Fruit fly (Drosophila melanogaster) whole organism, prepupa: ENCODE data around the gene TrxT.

ENCODE experiments used
- Blimp-1 ChIP-seq: fragments of 200-800 bp; sonication (Bioruptor generic); optimal IDR thresholded peaks from 3 replicates; lab custom pipeline; 2017; ENCODE audit warnings: missing biosample characterization, missing genetic modification characterization, mild to moderate bottlenecking, moderate library complexity, missing genetic modification reagents
- CG10631 ChIP-seq: fragments of 200-800 bp; sonication (Bioruptor generic); optimal IDR thresholded peaks from 2 replicates; lab custom pipeline; 2016; ENCODE audit warnings: missing biosample characterization, missing genetic modification characterization
- CG10669 ChIP-seq: fragments of 200-800 bp; sonication (Bioruptor generic); optimal IDR thresholded peaks from 3 replicates; lab custom pipeline; 2018; ENCODE audit warnings: missing biosample characterization, mild to moderate bottlenecking, missing genetic modification characterization, moderate library complexity
- CG11762 ChIP-seq: fragments of 200-800 bp; sonication (Bioruptor generic); optimal IDR thresholded peaks from 3 replicates; lab custom pipeline; 2016; ENCODE audit warnings: missing biosample characterization, missing genetic modification characterization; ENCODE audit not compliant: insufficient read depth
- CG11902 ChIP-seq: fragments of 200-800 bp; sonication (Bioruptor generic); optimal IDR thresholded peaks from 3 replicates; lab custom pipeline; 2016; ENCODE audit warnings: missing biosample characterization, missing genetic modification characterization
- CG15336 ChIP-seq: fragments of 200-800 bp; sonication (Bioruptor generic); IDR thresholded peaks from 2 replicates; pipeline ENCODE4 v1.3.6; 2022; ENCODE audit warnings: missing biosample characterization, missing genetic modification characterization
- CG16779 ChIP-seq: fragments of 200-800 bp; sonication (Bioruptor generic); optimal IDR thresholded peaks from 3 replicates; lab custom pipeline; 2017; ENCODE audit warnings: missing biosample characterization, mild to moderate bottlenecking, missing genetic modification characterization
- CG3032 ChIP-seq: fragments of 200-800 bp; optimal IDR thresholded peaks from 2 replicates; lab custom pipeline; 2019; ENCODE audit warnings: missing biosample characterization, mild to moderate bottlenecking, missing genetic modification characterization, moderate library complexity
- CG31627 ChIP-seq: fragments of 200-800 bp; sonication (Bioruptor generic); optimal IDR thresholded peaks from 3 replicates; lab custom pipeline; 2016; ENCODE audit warnings: missing biosample characterization, missing genetic modification characterization
- CG32006 ChIP-seq: fragments of 200-800 bp; sonication (Bioruptor generic); optimal IDR thresholded peaks from 3 replicates; lab custom pipeline; 2017; ENCODE audit warnings: missing biosample characterization, mild to moderate bottlenecking, missing genetic modification characterization
- CG34406 ChIP-seq: fragments of 200-800 bp; sonication (Bioruptor generic); optimal IDR thresholded peaks from 3 replicates; lab custom pipeline; 2016; ENCODE audit warnings: missing biosample characterization, missing genetic modification characterization
- CG4318 ChIP-seq: fragments of 200-800 bp; sonication (Bioruptor generic); optimal IDR thresholded peaks from 3 replicates; lab custom pipeline; 2017; ENCODE audit warnings: missing biosample characterization, mild to moderate bottlenecking, missing genetic modification characterization
- CG6276 ChIP-seq: fragments of 200-800 bp; sonication (Bioruptor generic); optimal IDR thresholded peaks from 2 replicates; lab custom pipeline; 2017; ENCODE audit warnings: missing biosample characterization, mild to moderate bottlenecking, missing genetic modification characterization
- CG6792 ChIP-seq: fragments of 200-800 bp; sonication (Bioruptor generic); optimal IDR thresholded peaks from 3 replicates; lab custom pipeline; 2016; ENCODE audit warnings: missing biosample characterization, missing genetic modification characterization
- CG6808 ChIP-seq: fragments of 200-800 bp; sonication (Bioruptor generic); optimal IDR thresholded peaks from 3 replicates; lab custom pipeline; 2017; ENCODE audit warnings: missing biosample characterization, missing genetic modification characterization, mild to moderate bottlenecking, moderate library complexity, missing genetic modification reagents
- CG6854 ChIP-seq: fragments of 200-800 bp; sonication (Bioruptor generic); optimal IDR thresholded peaks from 2 replicates; lab custom pipeline; 2017; ENCODE audit warnings: missing biosample characterization, mild to moderate bottlenecking, missing genetic modification characterization
- CG7368 ChIP-seq: fragments of 200-800 bp; sonication (Bioruptor generic); optimal IDR thresholded peaks from 3 replicates; lab custom pipeline; 2016; ENCODE audit warnings: missing biosample characterization, missing genetic modification characterization
- CG8119 ChIP-seq: fragments of 200-800 bp; sonication (Bioruptor generic); IDR thresholded peaks from 3 replicates; pipeline ENCODE4 v1.3.6; 2022; ENCODE audit warnings: missing biosample characterization, missing genetic modification characterization
- CG8319 ChIP-seq: fragments of 200-800 bp; sonication (Bioruptor generic); optimal IDR thresholded peaks from 3 replicates; lab custom pipeline; 2016; ENCODE audit warnings: missing biosample characterization, missing genetic modification characterization
- CG8632 ChIP-seq: fragments of 200-800 bp; sonication (Bioruptor generic); optimal IDR thresholded peaks from 3 replicates; lab custom pipeline; 2016; ENCODE audit warnings: missing biosample characterization, missing genetic modification characterization
- CG9139 ChIP-seq: fragments of 200-800 bp; sonication (Bioruptor generic); optimal IDR thresholded peaks from 3 replicates; lab custom pipeline; 2017; ENCODE audit warnings: missing biosample characterization, mild to moderate bottlenecking, missing genetic modification characterization
- Eip78C ChIP-seq: fragments of 200-800 bp; sonication (Bioruptor generic); peaks from one replicate; lab custom pipeline; 2016; ENCODE audit warnings: missing biosample characterization, missing genetic modification characterization
- Ets21C ChIP-seq: fragments of 200-800 bp; sonication (Bioruptor generic); optimal IDR thresholded peaks from 3 replicates; lab custom pipeline; 2016; ENCODE audit warnings: missing biosample characterization, missing genetic modification characterization
- Ets96B ChIP-seq: fragments of 200-800 bp; optimal IDR thresholded peaks from 2 replicates; lab custom pipeline; 2019; ENCODE audit warnings: missing biosample characterization, mild to moderate bottlenecking, missing genetic modification characterization, moderate library complexity
- Hr38 ChIP-seq: sonication (Bioruptor generic); optimal IDR thresholded peaks from 2 replicates; lab custom pipeline; 2016; ENCODE audit warnings: missing biosample characterization, missing genetic modification characterization
- Hr39 ChIP-seq: fragments of 200-800 bp; sonication (Bioruptor generic); optimal IDR thresholded peaks from 2 replicates; lab custom pipeline; 2016; ENCODE audit warnings: missing biosample characterization, missing genetic modification characterization
- Lpt ChIP-seq: fragments of 200-800 bp; sonication (Bioruptor generic); optimal IDR thresholded peaks from 3 replicates; lab custom pipeline; 2016; ENCODE audit warnings: missing biosample characterization, missing genetic modification characterization
- OdsH ChIP-seq: fragments of 200-800 bp; sonication (Bioruptor generic); optimal IDR thresholded peaks from 3 replicates; lab custom pipeline; 2016; ENCODE audit warnings: missing biosample characterization, missing genetic modification characterization
- Smox ChIP-seq: fragments of 200-800 bp; sonication (Bioruptor generic); optimal IDR thresholded peaks from 3 replicates; lab custom pipeline; 2016; ENCODE audit warnings: missing biosample characterization, missing genetic modification characterization
- Sox102F ChIP-seq: fragments of 200-800 bp; sonication (Bioruptor generic); optimal IDR thresholded peaks from 2 replicates; lab custom pipeline; 2016; ENCODE audit warnings: missing biosample characterization, mild to moderate bottlenecking, missing genetic modification characterization
- Sox14 ChIP-seq: fragments of 200-800 bp; sonication (Bioruptor generic); optimal IDR thresholded peaks from 3 replicates; lab custom pipeline; 2016; ENCODE audit warnings: missing biosample characterization, missing genetic modification characterization
- Sox15 ChIP-seq: fragments of 200-800 bp; sonication (Bioruptor generic); optimal IDR thresholded peaks from 3 replicates; lab custom pipeline; 2016; ENCODE audit warnings: missing biosample characterization, missing genetic modification characterization
- achi ChIP-seq: fragments of 200-800 bp; sonication (Bioruptor generic); optimal IDR thresholded peaks from 3 replicates; lab custom pipeline; 2016; ENCODE audit warnings: missing biosample characterization, missing genetic modification characterization
- cyc ChIP-seq: fragments of 200-800 bp; sonication (Bioruptor generic); optimal IDR thresholded peaks from 3 replicates; lab custom pipeline; 2016; ENCODE audit warnings: missing biosample characterization, missing genetic modification characterization
- dac ChIP-seq: fragments of 200-800 bp; sonication (Bioruptor generic); optimal IDR thresholded peaks from 2 replicates; lab custom pipeline; 2017; ENCODE audit warnings: missing biosample characterization, mild to moderate bottlenecking, missing genetic modification characterization
- eg ChIP-seq: fragments of 200-800 bp; sonication (Bioruptor generic); IDR thresholded peaks from 3 replicates; pipeline ENCODE4 v1.3.6; 2022; ENCODE audit warnings: missing biosample characterization, missing genetic modification characterization
- esn ChIP-seq: fragments of 200-800 bp; sonication (Bioruptor generic); optimal IDR thresholded peaks from 2 replicates; lab custom pipeline; 2016; ENCODE audit warnings: missing biosample characterization, mild to moderate bottlenecking, missing genetic modification characterization, moderate library complexity
- fd59A ChIP-seq: fragments of 200-800 bp; sonication (Bioruptor generic); optimal IDR thresholded peaks from 2 replicates; lab custom pipeline; 2017; ENCODE audit warnings: missing biosample characterization, mild to moderate bottlenecking, missing genetic modification characterization, missing genetic modification reagents
- fd85E ChIP-seq: fragments of 200-800 bp; sonication (Bioruptor generic); optimal IDR thresholded peaks from 3 replicates; lab custom pipeline; 2016; ENCODE audit warnings: missing biosample characterization, missing genetic modification characterization
- fkh ChIP-seq: fragments of 200-800 bp; sonication (Bioruptor generic); optimal IDR thresholded peaks from 3 replicates; lab custom pipeline; 2017; ENCODE audit warnings: missing biosample characterization, mild to moderate bottlenecking, missing genetic modification characterization, moderate library complexity
- lz ChIP-seq: fragments of 200-800 bp; sonication (Bioruptor generic); optimal IDR thresholded peaks from 3 replicates; lab custom pipeline; 2016; ENCODE audit warnings: missing biosample characterization, missing genetic modification characterization
- pdm3 ChIP-seq: fragments of 200-800 bp; sonication (Bioruptor generic); optimal IDR thresholded peaks from 3 replicates; lab custom pipeline; 2016; ENCODE audit warnings: missing biosample characterization, missing genetic modification characterization
- salr ChIP-seq, 2 experiments: fragments of 200-800 bp; sonication (Bioruptor generic); optimal IDR thresholded peaks; 3 replicates each; lab custom pipeline; 2016 to 2018; ENCODE audit warnings: missing biosample characterization in 2 of 2, missing genetic modification characterization in 2 of 2, mild to moderate bottlenecking in 1 of 2
- spab ChIP-seq: fragments of 200-800 bp; sonication (Bioruptor generic); optimal IDR thresholded peaks from 2 replicates; lab custom pipeline; 2017; ENCODE audit warnings: missing biosample characterization, mild to moderate bottlenecking, missing genetic modification characterization, missing genetic modification reagents
- svp ChIP-seq: fragments of 200-800 bp; sonication (Bioruptor generic); peaks from one replicate; lab custom pipeline; 2016; ENCODE audit warnings: missing biosample characterization, missing genetic modification characterization
- topi ChIP-seq: fragments of 200-800 bp; sonication (Bioruptor generic); optimal IDR thresholded peaks from 3 replicates; lab custom pipeline; 2016; ENCODE audit warnings: missing biosample characterization, missing genetic modification characterization
- vri ChIP-seq: fragments of 200-800 bp; sonication (Bioruptor generic); optimal IDR thresholded peaks from 3 replicates; lab custom pipeline; 2016; ENCODE audit warnings: missing biosample characterization, mild to moderate bottlenecking, missing genetic modification characterization

The TrxT gene

dm6 chrX:5338435-5338834, 26.7 kb upstream of the TrxT start:
- TF ChIP-seq CG32006 (GFP tag; lab: Kevin White, UChicago) (peak; percentile 27), svp (GFP tag; lab: Kevin White, UChicago) (no peak), CG6808 (no peak), esn (no peak)

- TF ChIP-seq CG16779 (no peak), CG8119 (GFP tag; lab: Robert Waterston, UW) (no peak), CG8319 (GFP tag; lab: Kevin White, UChicago) (peak; percentile 20), Ets21C (GFP tag; lab: Kevin White, UChicago) (no peak), Hr39 (GFP tag; lab: Kevin White, UChicago) (no peak)
- TF ChIP-seq, all 60 proteins: peak for 1
These were observed 25.6 kb upstream of the TrxT start for dm6 chrX:5337316-5337715.

- TF ChIP-seq fd59A (GFP tag; lab: Kevin White, UChicago) (peak; percentile 26), CG3032 (tag; lab: Kevin White, UChicago) (no peak), Blimp-1 (GFP tag; lab: Kevin White, UChicago) (peak; percentile 64), topi (GFP tag; lab: Kevin White, UChicago) (peak; percentile 85), Eip78C (GFP tag; lab: Kevin White, UChicago) (no peak), salr (GFP tag; optimal IDR thresholded peaks at IDR 0.05; lab: Kevin White, UChicago) (no peak), CG7368 (GFP tag; lab: Kevin White, UChicago) (peak; percentile 9), CG31627 (GFP tag; lab: Kevin White, UChicago) (peak; percentile 45), Smox (peak; percentile 60), Sox102F (GFP tag; lab: Kevin White, UChicago) (peak; percentile 74), OdsH (GFP tag; lab: Kevin White, UChicago) (peak; percentile 53), vri (peak; percentile 15), CG11902 (GFP tag; lab: Kevin White, UChicago) (peak; percentile 63), CG34406 (GFP tag; lab: Kevin White, UChicago) (peak; percentile 68), lz (GFP tag; lab: Kevin White, UChicago) (peak; percentile 73), cyc (GFP tag; lab: Kevin White, UChicago) (peak; percentile 68), eg (GFP tag; lab: Robert Waterston, UW) (peak; percentile 43; the same call in 1 of the 3 replicates), CG10669 (GFP tag; lab: Kevin White, UChicago) (peak; percentile 34), svp (GFP tag; lab: Kevin White, UChicago) (peak; percentile 30), CG8319 (GFP tag; lab: Kevin White, UChicago) (peak; percentile 23), CG6792 (GFP tag; lab: Kevin White, UChicago) (peak; percentile 70), dac (peak; percentile 20), CG6854 (GFP tag; lab: Kevin White, UChicago) (peak; percentile 77), CG4318 (GFP tag; lab: Kevin White, UChicago) (peak; percentile 16), CG6808 (peak; percentile 22), CG10631 (GFP tag; lab: Kevin White, UChicago) (peak; percentile 28), Hr38 (GFP tag; lab: Kevin White, UChicago) (no peak), Lpt (GFP tag; lab: Kevin White, UChicago) (no peak), spab (GFP tag; lab: Kevin White, UChicago) (no peak), CG11762 (GFP tag; lab: Kevin White, UChicago) (no peak), CG9139 (GFP tag; lab: Kevin White, UChicago) (no peak), pdm3 (GFP tag; lab: Kevin White, UChicago) (peak; percentile 62), fkh (no peak), achi (GFP tag; lab: Kevin White, UChicago) (peak; percentile 57), CG32006 (GFP tag; lab: Kevin White, UChicago) (peak; percentile 60), CG8119 (GFP tag; lab: Robert Waterston, UW) (peak; percentile 67), CG8632 (GFP tag; lab: Kevin White, UChicago) (peak; percentile 56), CG15336 (peak; percentile 54), Hr39 (GFP tag; lab: Kevin White, UChicago) (peak; percentile 41), Ets96B (tag; lab: Kevin White, UChicago) (peak; percentile 21), CG6276 (GFP tag; lab: Kevin White, UChicago) (peak; percentile 64), CG16779 (no peak), Sox15 (GFP tag; lab: Kevin White, UChicago) (peak; percentile 63), fd85E (no peak), Sox14 (GFP tag; lab: Kevin White, UChicago) (peak; percentile 54)
These were observed 25.0 kb upstream of the TrxT start for dm6 chrX:5336722-5337121.
